Worm (Caenorhabditis elegans) whole organism, L4 larva: ENCODE results near the gene srt-43.

ENCODE experiments used
- F37D6.2 ChIP-seq: sonication (generic microtip); optimal IDR thresholded peaks from 2 replicates; lab custom pipeline; 2016; ENCODE audit warnings: mild to moderate bottlenecking, missing genetic modification characterization, missing compliant biosample characterization
- R02D3.7 ChIP-seq: fragments of 150-350 bp; sonication (generic microtip); optimal IDR thresholded peaks from 3 replicates; lab custom pipeline; 2014; ENCODE audit warnings: missing biosample characterization, missing genetic modification characterization
- T20F7.1 ChIP-seq: fragments of 200-800 bp; sonication (Bioruptor generic); optimal IDR thresholded peaks from 2 replicates; lab custom pipeline; 2018; ENCODE audit warnings: mild to moderate bottlenecking, missing genetic modification characterization, missing compliant biosample characterization
- aha-1 ChIP-seq: fragments of 150-350 bp; peaks from one replicate; lab custom pipeline; 2014; ENCODE audit warnings: missing biosample characterization, missing genetic modification characterization
- arid-1 ChIP-seq: fragments of 200-800 bp; sonication (Bioruptor generic); conservative IDR thresholded peaks from 2 replicates; pipeline ENCODE4 v1.3.6; 2022; ENCODE audit warnings: missing genetic modification reagents, missing genetic modification characterization, missing compliant biosample characterization
- ceh-62 ChIP-seq: sonication (generic microtip); optimal IDR thresholded peaks from 2 replicates; lab custom pipeline; 2017; ENCODE audit warnings: missing biosample characterization, missing genetic modification characterization
- ceh-82 ChIP-seq: sonication (generic microtip); optimal IDR thresholded peaks from 2 replicates; lab custom pipeline; 2017; ENCODE audit warnings: missing biosample characterization, missing genetic modification characterization
- daf-16 ChIP-seq, 3 experiments: sonication (generic microtip); optimal IDR thresholded peaks; 2 replicates each; lab custom pipeline; 2016 to 2017; ENCODE audit warnings: missing genetic modification characterization in 3 of 3, missing genetic modification reagents in 3 of 3, mild to moderate bottlenecking in 2 of 3, missing compliant biosample characterization in 2 of 3, missing biosample characterization in 1 of 3, moderate library complexity in 1 of 3
- dmd-6 ChIP-seq: fragments of 200-800 bp; sonication (Bioruptor generic); IDR thresholded peaks from 2 replicates; pipeline ENCODE4 v1.3.6; 2022; ENCODE audit warnings: missing genetic modification reagents, missing genetic modification characterization, missing compliant biosample characterization
- dmd-9 ChIP-seq: fragments of 200-800 bp; sonication (Bioruptor generic); IDR thresholded peaks from 2 replicates; pipeline ENCODE4 v1.3.6; 2022; ENCODE audit warnings: missing genetic modification reagents, missing genetic modification characterization, missing compliant biosample characterization
- dpl-1 ChIP-seq: fragments of 150-350 bp; optimal IDR thresholded peaks from 2 replicates; lab custom pipeline; 2014; ENCODE audit warnings: missing biosample characterization, missing genetic modification reagents, missing genetic modification characterization
- duxl-1 ChIP-seq: sonication (generic microtip); optimal IDR thresholded peaks from 2 replicates; lab custom pipeline; 2016; ENCODE audit warnings: mild to moderate bottlenecking, missing genetic modification characterization, moderate library complexity, missing compliant biosample characterization; ENCODE audit not compliant: poor library complexity
- dve-1 ChIP-seq: sonication (generic microtip); optimal IDR thresholded peaks from 2 replicates; lab custom pipeline; 2017; ENCODE audit warnings: antibody characterized with exemption, mild to moderate bottlenecking, missing genetic modification characterization, missing compliant biosample characterization; ENCODE audit not compliant: insufficient read depth
- egl-27 ChIP-seq: sonication (generic microtip); optimal IDR thresholded peaks from 3 replicates; lab custom pipeline; 2017; ENCODE audit warnings: missing biosample characterization, missing genetic modification reagents, missing genetic modification characterization
- fos-1 ChIP-seq: fragments of 150-350 bp; optimal IDR thresholded peaks from 2 replicates; lab custom pipeline; 2014; ENCODE audit warnings: missing biosample characterization, missing genetic modification characterization
- hlh-11 ChIP-seq: fragments of 200-800 bp; sonication (Bioruptor generic); optimal IDR thresholded peaks from 2 replicates; lab custom pipeline; 2018; ENCODE audit warnings: mild to moderate bottlenecking, missing genetic modification characterization, missing compliant biosample characterization
- hlh-30 ChIP-seq: sonication (generic microtip); optimal IDR thresholded peaks from 2 replicates; lab custom pipeline; 2017; ENCODE audit warnings: antibody characterized with exemption, mild to moderate bottlenecking, missing genetic modification characterization, missing compliant biosample characterization; ENCODE audit not compliant: insufficient read depth
- lim-7 ChIP-seq: fragments of 200-800 bp; sonication (Bioruptor generic); IDR thresholded peaks from 2 replicates; pipeline ENCODE4 v1.3.6; 2022; ENCODE audit warnings: missing genetic modification characterization, missing compliant biosample characterization
- lin-1 ChIP-seq: fragments of 200-800 bp; sonication (Bioruptor generic); IDR thresholded peaks from 2 replicates; pipeline ENCODE4 v1.3.6; 2022; ENCODE audit warnings: missing genetic modification reagents, missing genetic modification characterization, missing compliant biosample characterization
- lin-13 ChIP-seq: fragments of 150-350 bp; optimal IDR thresholded peaks from 2 replicates; lab custom pipeline; 2014; ENCODE audit warnings: missing biosample characterization, missing genetic modification reagents, missing genetic modification characterization
- lin-39 ChIP-seq: fragments of 150-350 bp; optimal IDR thresholded peaks from 2 replicates; lab custom pipeline; 2014; ENCODE audit warnings: missing biosample characterization, missing genetic modification reagents, missing genetic modification characterization
- lir-3 ChIP-seq: sonication (generic microtip); optimal IDR thresholded peaks from 2 replicates; lab custom pipeline; 2016; ENCODE audit warnings: mild to moderate bottlenecking, missing genetic modification characterization, missing compliant biosample characterization
- madf-9 ChIP-seq: fragments of 200-800 bp; sonication (Bioruptor generic); conservative IDR thresholded peaks from 2 replicates; pipeline ENCODE4 v1.3.6; 2022; ENCODE audit warnings: missing genetic modification reagents, missing genetic modification characterization, missing compliant biosample characterization
- mes-2 ChIP-seq: sonication (generic microtip); optimal IDR thresholded peaks from 2 replicates; lab custom pipeline; 2016; ENCODE audit warnings: missing genotype, mild to moderate bottlenecking, missing genetic modification characterization, missing compliant biosample characterization; ENCODE audit not compliant: poor library complexity, severe bottlenecking
- mxl-3 ChIP-seq: fragments of 200-800 bp; sonication (Bioruptor generic); optimal IDR thresholded peaks from 2 replicates; lab custom pipeline; 2018; ENCODE audit warnings: mild to moderate bottlenecking, missing genetic modification characterization, missing compliant biosample characterization
- nhr-10 ChIP-seq: fragments of 150-350 bp; optimal IDR thresholded peaks from 2 replicates; lab custom pipeline; 2014; ENCODE audit warnings: missing biosample characterization, missing genetic modification characterization
- nhr-11 ChIP-seq: fragments of 150-350 bp; optimal IDR thresholded peaks from 2 replicates; lab custom pipeline; 2014; ENCODE audit warnings: missing biosample characterization, missing genetic modification characterization
- nhr-111 ChIP-seq: fragments of 200-800 bp; sonication (Bioruptor generic); optimal IDR thresholded peaks from 2 replicates; lab custom pipeline; 2018; ENCODE audit warnings: mild to moderate bottlenecking, missing genetic modification characterization, missing compliant biosample characterization
- nhr-237 ChIP-seq: sonication (generic microtip); optimal IDR thresholded peaks from 2 replicates; lab custom pipeline; 2017; ENCODE audit warnings: missing biosample characterization, missing genetic modification characterization
- nhr-25 ChIP-seq: sonication (generic microtip); optimal IDR thresholded peaks from 2 replicates; lab custom pipeline; 2017; ENCODE audit warnings: missing genetic modification characterization, mild to moderate bottlenecking, missing compliant biosample characterization, antibody characterized with exemption, moderate library complexity, borderline replicate concordance; ENCODE audit not compliant: insufficient read depth
- nhr-28 ChIP-seq: fragments of 150-350 bp; optimal IDR thresholded peaks from 2 replicates; lab custom pipeline; 2014; ENCODE audit warnings: missing biosample characterization, missing genetic modification characterization
- nhr-42 ChIP-seq: fragments of 200-800 bp; sonication (Bioruptor generic); IDR thresholded peaks from 2 replicates; pipeline ENCODE4 v1.3.6; 2022; ENCODE audit warnings: missing genetic modification characterization, missing compliant biosample characterization
- nhr-48 ChIP-seq: sonication (generic microtip); optimal IDR thresholded peaks from 2 replicates; lab custom pipeline; 2016; ENCODE audit warnings: mild to moderate bottlenecking, missing genetic modification characterization, missing compliant biosample characterization
- nhr-6 ChIP-seq: fragments of 150-350 bp; optimal IDR thresholded peaks from 2 replicates; lab custom pipeline; 2014; ENCODE audit warnings: missing biosample characterization, missing genetic modification characterization
- nhr-77 ChIP-seq: fragments of 150-350 bp; optimal IDR thresholded peaks from 2 replicates; lab custom pipeline; 2014; ENCODE audit warnings: missing biosample characterization, missing genetic modification characterization
- pqm-1 ChIP-seq: sonication (generic microtip); optimal IDR thresholded peaks from 2 replicates; lab custom pipeline; 2017; ENCODE audit warnings: missing biosample characterization, missing genetic modification characterization
- spr-1 ChIP-seq: sonication (generic microtip); optimal IDR thresholded peaks from 2 replicates; lab custom pipeline; 2016; ENCODE audit warnings: mild to moderate bottlenecking, missing genetic modification characterization, missing compliant biosample characterization
- spr-3 ChIP-seq: fragments of 200-800 bp; sonication (Bioruptor generic); optimal IDR thresholded peaks from 2 replicates; lab custom pipeline; 2018; ENCODE audit warnings: mild to moderate bottlenecking, missing genetic modification characterization, missing compliant biosample characterization
- unc-130 ChIP-seq: sonication (generic microtip); optimal IDR thresholded peaks from 2 replicates; lab custom pipeline; 2016; ENCODE audit warnings: missing genetic modification reagents, missing genetic modification characterization, missing compliant biosample characterization
- unc-62 ChIP-seq, 3 experiments: fragments of 150-350 bp in 1 of 3; sonication (generic microtip); optimal IDR thresholded peaks in 2 of 3; peaks in 1 of 3; 1 replicate in 1 of 3; 2 replicates in 2 of 3; lab custom pipeline; 2014 to 2017; ENCODE audit warnings: missing biosample characterization in 3 of 3, missing genetic modification characterization in 3 of 3, missing genetic modification reagents in 3 of 3, missing genotype in 1 of 3
- zfp-2 ChIP-seq: sonication (generic microtip); optimal IDR thresholded peaks from 2 replicates; lab custom pipeline; 2016; ENCODE audit warnings: mild to moderate bottlenecking, missing genetic modification characterization, missing compliant biosample characterization
- zip-11 ChIP-seq: fragments of 200-800 bp; sonication (Bioruptor generic); IDR thresholded peaks from 2 replicates; pipeline ENCODE4 v1.3.6; 2022; ENCODE audit warnings: missing genetic modification characterization, missing compliant biosample characterization
- ztf-11 ChIP-seq: fragments of 150-350 bp; optimal IDR thresholded peaks from 2 replicates; lab custom pipeline; 2014; ENCODE audit warnings: missing biosample characterization, missing genetic modification characterization
- ztf-7 ChIP-seq: fragments of 150-350 bp; optimal IDR thresholded peaks from 2 replicates; lab custom pipeline; 2014; ENCODE audit warnings: missing biosample characterization, missing genetic modification characterization

srt-43 gene

ce11 chrV:12729220-12729619 lies 39.8 kb upstream of the srt-43 start, which contains the start of gene R11D1.10:
R11D1.10 (plus strand) TSS chrV:12729520.
- TF ChIP-seq nhr-11 (tag; lab: Kevin White, UChicago), result no peak
- TF ChIP-seq dpl-1 (GFP tag; lab: Kevin White, UChicago), result no peak
- no peak for TF ChIP-seq spr-1 (tag; lab: Kevin White, UChicago)
- TF ChIP-seq, all 104 proteins: peak for 0

ce11 chrV:12732734-12733133 lies 36.3 kb upstream of the srt-43 start:
- no peak for TF ChIP-seq ceh-82 (tag; lab: Kevin White, UChicago)
- TF ChIP-seq nhr-111, result no peak
- no peak for TF ChIP-seq nhr-237
- peak; percentile 19 for TF ChIP-seq hlh-11 (tag; lab: Kevin White, UChicago)
- TF ChIP-seq nhr-42, result no peak
- TF ChIP-seq dve-1 (tag; lab: Kevin White, UChicago), result peak; percentile 42
- TF ChIP-seq nhr-77 (tag; lab: Kevin White, UChicago), result peak; percentile 55
- peak; percentile 61 for TF ChIP-seq nhr-28
- peak; percentile 58 for TF ChIP-seq pqm-1 (tag; lab: Kevin White, UChicago)
- no peak for TF ChIP-seq daf-16 (GFP tag; optimal IDR thresholded peaks at IDR 0.05; lab: Kevin White, UChicago)
- TF ChIP-seq daf-16 (tag; optimal IDR thresholded peaks at IDR 0.05; lab: Kevin White, UChicago), result peak; percentile 56
- no peak for TF ChIP-seq ztf-11 (tag; lab: Kevin White, UChicago)

- TF ChIP-seq zfp-2 (tag; lab: Kevin White, UChicago) (no peak), nhr-10 (peak; percentile 30), unc-130 (GFP tag; lab: Kevin White, UChicago) (no peak), hlh-30 (tag; lab: Kevin White, UChicago) (peak; percentile 65), dmd-9 (no peak), madf-9 (GFP tag; lab: Robert Waterston, UW) (no peak), pqm-1 (tag; lab: Kevin White, UChicago) (peak; percentile 65), aha-1 (no peak), nhr-77 (tag; lab: Kevin White, UChicago) (peak; percentile 51), mes-2 (tag; lab: Kevin White, UChicago) (peak; percentile 19), unc-62 (GFP tag; optimal IDR thresholded peaks at IDR 0.05 in 1 of 2; lab: Kevin White, UChicago) (peak in 1 of 2 experiments; percentile 95), unc-62 (tag; optimal IDR thresholded peaks at IDR 0.05; lab: Kevin White, UChicago) (no peak), duxl-1 (tag; lab: Kevin White, UChicago) (no peak), ztf-7 (tag; lab: Kevin White, UChicago) (peak; percentile 49), daf-16 (GFP tag; optimal IDR thresholded peaks at IDR 0.05; lab: Kevin White, UChicago) (no peak), daf-16 (tag; optimal IDR thresholded peaks at IDR 0.05; lab: Kevin White, UChicago) (peak; percentile 64), dmd-6 (peak; percentile 53), arid-1 (GFP tag; lab: Robert Waterston, UW) (no peak), egl-27 (tag; lab: Kevin White, UChicago) (no peak), nhr-48 (no peak), dve-1 (tag; lab: Kevin White, UChicago) (peak; percentile 64), R02D3.7 (tag; lab: Kevin White, UChicago) (no peak), spr-3 (GFP tag; lab: Kevin White, UChicago) (no peak), nhr-6 (tag; lab: Kevin White, UChicago) (peak; percentile 62), T20F7.1 (GFP tag; lab: Kevin White, UChicago) (peak; percentile 56), zip-11 (GFP tag; lab: Robert Waterston, UW) (no peak), ceh-62 (tag; lab: Kevin White, UChicago) (no peak), lir-3 (tag; lab: Kevin White, UChicago) (no peak), nhr-28 (peak; percentile 92), mxl-3 (GFP tag; lab: Kevin White, UChicago) (peak; percentile 35), lin-39 (tag; lab: Kevin White, UChicago) (no peak), lim-7 (GFP tag; lab: Robert Waterston, UW) (no peak), lin-13 (GFP tag; lab: Kevin White, UChicago) (no peak), nhr-25 (no peak), hlh-11 (tag; lab: Kevin White, UChicago) (peak; percentile 54), fos-1 (tag; lab: Kevin White, UChicago) (no peak), lin-1 (GFP tag; lab: Robert Waterston, UW) (0 out of 2 replicates have a peak, but pooled peaks have one; percentile 17), F37D6.2 (tag; lab: Kevin White, UChicago) (no peak)
These were observed 35.4 kb upstream of the srt-43 start, which contains the start of the genes dhs-21 and xbx-9 for ce11 chrV:12733465-12734248. dhs-21 (minus strand) TSS chrV:12733645. xbx-9 (plus strand) TSS chrV:12734198.
